Fruit fly (Drosophila melanogaster): ENCODE data around the gene Gas41.

The Gas41 gene

DNA sequence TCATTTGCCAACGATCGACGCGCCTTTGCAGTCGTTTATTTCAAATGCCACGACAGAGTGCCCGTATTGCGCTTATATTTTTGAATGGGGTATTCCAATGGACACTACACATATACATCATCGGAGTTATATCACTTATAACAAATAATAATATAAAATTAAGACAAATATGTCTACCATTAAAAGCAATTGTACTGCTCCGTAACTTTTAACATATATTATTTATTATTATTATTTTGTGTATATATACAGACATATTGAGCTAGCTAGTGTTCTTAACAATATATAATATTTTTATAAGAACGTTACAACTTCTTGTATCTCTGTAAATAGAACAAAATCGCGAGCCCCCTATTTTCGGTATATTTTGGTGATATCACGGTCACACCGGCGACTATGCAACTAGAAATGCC is 14.0 kb upstream of the Gas41 start, which contains the start of the genes sip2 and Coprox:
Gene sip2, minus strand, starts transcription at position 53 of the 413 bp plus-strand sequence.
Gene Coprox, plus strand, starts transcription at position 400 of the 413 bp plus-strand sequence.
- TF ChIP-seq Hr4 (GFP tag; optimal IDR thresholded peaks at IDR 0.05) (no peak), topi (GFP tag; optimal IDR thresholded peaks at IDR 0.05) (no peak), CG15336 (GFP tag; IDR thresholded peaks at IDR 0.05) (no peak; the same call in 1 of the 2 replicates), CG31627 (GFP tag; optimal IDR thresholded peaks at IDR 0.05) (peak; percentile 5), CG10631 (GFP tag; optimal IDR thresholded peaks at IDR 0.05) (peak; percentile 84), salr (GFP tag; optimal IDR thresholded peaks at IDR 0.05) (no peak), Ets21C (GFP tag; optimal IDR thresholded peaks at IDR 0.05) (no peak), Ets96B (tag; optimal IDR thresholded peaks at IDR 0.05) (no peak), ss (GFP tag; optimal IDR thresholded peaks at IDR 0.05) (no peak), achi (GFP tag; optimal IDR thresholded peaks at IDR 0.05) (no peak), Met (GFP tag; optimal IDR thresholded peaks at IDR 0.05) (no peak), CG6792 (GFP tag; optimal IDR thresholded peaks at IDR 0.05) (peak; percentile 30), CG10669 (GFP tag; optimal IDR thresholded peaks at IDR 0.05) (no peak), CG8119 (GFP tag; IDR thresholded peaks at IDR 0.05) (peak; percentile 54; the same call in 1 of the 3 replicates), Lpt (GFP tag; optimal IDR thresholded peaks at IDR 0.05) (no peak), CG1621 (tag; optimal IDR thresholded peaks at IDR 0.05) (no peak), cyc (GFP tag; optimal IDR thresholded peaks at IDR 0.05) (peak; percentile 34), acj6 (GFP tag; optimal IDR thresholded peaks at IDR 0.05) (no peak), pdm3 (GFP tag; optimal IDR thresholded peaks at IDR 0.05) (no peak), svp (GFP tag) (no peak), dac (GFP tag; optimal IDR thresholded peaks at IDR 0.05) (no peak), esn (GFP tag; optimal IDR thresholded peaks at IDR 0.05) (peak; percentile 58), CG8319 (GFP tag; optimal IDR thresholded peaks at IDR 0.05) (no peak), CG8632 (GFP tag; optimal IDR thresholded peaks at IDR 0.05) (no peak), OdsH (GFP tag; optimal IDR thresholded peaks at IDR 0.05) (no peak), Hr38 (GFP tag; optimal IDR thresholded peaks at IDR 0.05) (no peak), Blimp-1 (GFP tag; optimal IDR thresholded peaks at IDR 0.05) (no peak), Sox102F (GFP tag; optimal IDR thresholded peaks at IDR 0.05) (no peak), Eip78C (GFP tag) (peak; percentile 56), CG3032 (tag; optimal IDR thresholded peaks at IDR 0.05) (peak; percentile 77), Hr39 (GFP tag; optimal IDR thresholded peaks at IDR 0.05) (no peak), vri (GFP tag; optimal IDR thresholded peaks at IDR 0.05) (peak; percentile 34), CG32006 (GFP tag; optimal IDR thresholded peaks at IDR 0.05) (no peak), CG6808 (GFP tag; optimal IDR thresholded peaks at IDR 0.05) (no peak), spab (GFP tag; optimal IDR thresholded peaks at IDR 0.05) (no peak), CG6163 (GFP tag; IDR thresholded peaks at IDR 0.05) (peak; percentile 48; the same call in 1 of the 3 replicates), Sox14 (GFP tag; optimal IDR thresholded peaks at IDR 0.05) (no peak), dsx (GFP tag; optimal IDR thresholded peaks at IDR 0.05; ENCODE audit: poor library complexity, severe bottlenecking) (peak; percentile 70), CG3919 (GFP tag; optimal IDR thresholded peaks at IDR 0.05) (no peak), CG11902 (GFP tag; optimal IDR thresholded peaks at IDR 0.05) (no peak), Gug (GFP tag; IDR thresholded peaks at IDR 0.05) (peak; percentile 22; the same call in 1 of the 2 replicates), CG11762 (GFP tag; optimal IDR thresholded peaks at IDR 0.05; ENCODE audit: insufficient read depth) (no peak), lz (GFP tag; optimal IDR thresholded peaks at IDR 0.05) (peak; percentile 15), CG11294 (GFP tag; IDR thresholded peaks at IDR 0.05) (no peak), net (GFP tag; optimal IDR thresholded peaks at IDR 0.05) (no peak), fd59A (GFP tag; optimal IDR thresholded peaks at IDR 0.05) (no peak), Smox (GFP tag; optimal IDR thresholded peaks at IDR 0.05) (no peak), fkh (GFP tag; optimal IDR thresholded peaks at IDR 0.05) (peak; percentile 83), CG16779 (tag; optimal IDR thresholded peaks at IDR 0.05) (no peak), CG34406 (GFP tag; optimal IDR thresholded peaks at IDR 0.05) (no peak), Eip75B (GFP tag; optimal IDR thresholded peaks at IDR 0.05) (no peak), CG6276 (GFP tag; optimal IDR thresholded peaks at IDR 0.05) (no peak), Sox15 (GFP tag; optimal IDR thresholded peaks at IDR 0.05) (peak; percentile 16)
